2 fruit fly cellular contexts compared by ENCODE assay signal in the genomic region with DNA sequence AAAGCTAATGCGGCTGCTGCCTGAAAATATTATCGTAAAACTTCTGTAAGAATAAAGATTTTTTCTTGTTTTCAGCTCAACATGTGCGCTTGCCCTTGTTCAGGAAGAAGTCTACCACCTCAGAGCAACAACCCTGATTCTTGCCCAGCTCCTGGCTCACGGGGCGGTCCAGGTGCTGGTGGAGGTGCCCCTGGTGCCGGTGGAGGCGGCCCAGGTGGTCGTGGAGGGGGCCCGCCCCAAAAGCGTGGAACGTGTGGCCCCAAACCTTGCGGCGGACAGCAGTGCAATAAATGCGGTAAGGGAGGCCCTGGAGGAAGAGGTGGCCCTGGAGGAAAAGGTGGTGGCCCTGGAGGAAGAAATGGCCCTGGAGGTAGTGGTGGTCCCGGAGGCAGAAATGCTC.
A peak's percentile ranks its signal among the peaks of the same experiment; 100 is the strongest.
TF ChIP-seq lines count a peak whose summit lies in the region.

No protein-coding gene starts in this region.

- no peak for TF ChIP-seq CTCF in whole organism, embryonic (GFP tag; optimal IDR thresholded peaks at IDR 0.05; lab: Kevin White, UChicago)

TF ChIP-seq in whole organism, embryonic, 481 proteins besides CTCF, POLR2A, EP300 and RAD21:
- TF ChIP-seq Ets65A (GFP tag; lab: Kevin White, UChicago) (peak; percentile 55), Hey (tag; optimal IDR thresholded peaks at IDR 0.05; lab: Kevin White, UChicago) (no peak), CG34422 (GFP tag; IDR thresholded peaks at IDR 0.05; lab: Robert Waterston, UW) (0 out of 3 replicates have a peak, but pooled peaks have one; percentile 33), zfh2 (GFP tag; optimal IDR thresholded peaks at IDR 0.05; lab: Kevin White, UChicago) (no peak), CG17385 (GFP tag; optimal IDR thresholded peaks at IDR 0.05; lab: Kevin White, UChicago) (no peak)

TF ChIP-seq in whole organism, wandering third instar larva, 38 proteins besides CTCF, POLR2A, EP300 and RAD21:
- TF ChIP-seq h (GFP tag; optimal IDR thresholded peaks at IDR 0.05; lab: Kevin White, UChicago) (no peak), Dif (GFP tag; optimal IDR thresholded peaks at IDR 0.05; lab: Kevin White, UChicago; ENCODE audit: partially characterized antibody) (no peak), woc (GFP tag; optimal IDR thresholded peaks at IDR 0.05; lab: Kevin White, UChicago) (no peak), dsf (GFP tag; optimal IDR thresholded peaks at IDR 0.05; lab: Kevin White, UChicago; ENCODE audit: borderline replicate concordance) (no peak), jim (GFP tag; optimal IDR thresholded peaks at IDR 0.05; lab: Kevin White, UChicago) (no peak), CG32264 (GFP tag; optimal IDR thresholded peaks at IDR 0.05; lab: Kevin White, UChicago) (no peak), br (GFP tag; optimal IDR thresholded peaks at IDR 0.05; lab: Kevin White, UChicago) (no peak), Dfd (GFP tag; optimal IDR thresholded peaks at IDR 0.05; lab: Kevin White, UChicago) (peak; percentile 98), usp (GFP tag; optimal IDR thresholded peaks at IDR 0.05; lab: Kevin White, UChicago) (no peak)
